Worm (Caenorhabditis elegans): Measurements from ENCODE around the gene nspg-1.

DNA sequence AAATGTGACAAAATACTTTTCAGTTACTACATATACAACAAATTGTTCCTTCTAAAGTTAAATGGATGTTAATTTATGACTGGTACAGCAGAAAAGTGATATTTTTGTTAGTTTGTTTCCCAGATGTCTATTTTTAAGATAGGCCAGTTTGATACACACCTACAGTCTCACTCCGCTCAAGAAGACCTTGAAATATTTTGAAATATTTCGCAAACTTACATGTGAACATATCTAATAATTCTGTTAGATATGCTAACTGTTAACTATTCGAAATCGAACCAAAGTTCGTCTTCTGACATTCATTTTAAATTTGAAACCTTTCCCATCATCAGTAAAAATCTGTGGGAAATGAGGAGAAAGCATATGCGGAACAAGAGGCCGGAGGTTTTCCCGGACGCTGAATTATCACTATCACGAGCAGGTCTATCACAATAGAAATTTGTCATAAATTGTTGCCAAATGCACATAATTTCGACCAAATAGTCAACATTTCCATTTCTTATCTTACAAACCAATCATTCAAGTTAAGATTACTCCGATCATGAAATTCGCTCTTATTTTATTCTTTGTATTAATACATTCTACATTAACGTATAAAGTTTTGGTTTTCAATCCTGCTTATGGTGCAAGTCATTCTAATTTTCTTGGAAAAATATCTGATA is 48.0 kb downstream of the nspg-1 start, which contains the start of the genes ZC443.4 and ugt-18:
- TF ChIP-seq hnd-1 (tag; optimal IDR thresholded peaks at IDR 0.05), result no peak
- no peak for TF ChIP-seq scrt-1 (GFP tag; IDR thresholded peaks at IDR 0.05)
- no peak for TF ChIP-seq tbx-11 (GFP tag; IDR thresholded peaks at IDR 0.05)
- TF ChIP-seq flt-1 (GFP tag; IDR thresholded peaks at IDR 0.05), result no peak
- TF ChIP-seq hmbx-1 (tag; optimal IDR thresholded peaks at IDR 0.05), result no peak
- no peak for TF ChIP-seq ceh-36 (tag; optimal IDR thresholded peaks at IDR 0.05)
- TF ChIP-seq pes-1 (GFP tag; IDR thresholded peaks at IDR 0.05), result no peak
- no peak for TF ChIP-seq ama-1 (optimal IDR thresholded peaks at IDR 0.05)
- TF ChIP-seq tra-4 (tag; optimal IDR thresholded peaks at IDR 0.05), result no peak
